Worm (Caenorhabditis elegans) whole organism, L1 larva: ENCODE measurements around the gene T24C4.5.

ENCODE experiments used
- C16A3.4 ChIP-seq: fragments of 150-350 bp; optimal IDR thresholded peaks from 2 replicates; lab custom pipeline; 2014; ENCODE audit warnings: missing biosample characterization, missing genetic modification characterization
- F16B12.6 ChIP-seq: fragments of 150-350 bp; optimal IDR thresholded peaks from 2 replicates; lab custom pipeline; 2014; ENCODE audit warnings: missing biosample characterization, missing genetic modification characterization
- aly-2 ChIP-seq: fragments of 150-350 bp; optimal IDR thresholded peaks from 2 replicates; lab custom pipeline; 2014; ENCODE audit warnings: missing biosample characterization, missing genetic modification characterization
- ama-1 ChIP-seq: fragments of 150-350 bp; optimal IDR thresholded peaks from 2 replicates; lab custom pipeline; 2014
- blmp-1 ChIP-seq: fragments of 150-350 bp; optimal IDR thresholded peaks from 2 replicates; lab custom pipeline; 2014; ENCODE audit warnings: missing biosample characterization, missing genetic modification characterization
- ceh-63 ChIP-seq: fragments of 200-800 bp; sonication (Bioruptor generic); optimal IDR thresholded peaks from 2 replicates; lab custom pipeline; 2018; ENCODE audit warnings: mild to moderate bottlenecking, missing genetic modification characterization, missing compliant biosample characterization
- ceh-8 ChIP-seq: fragments of 200-800 bp; sonication (Bioruptor generic); optimal IDR thresholded peaks from 2 replicates; lab custom pipeline; 2018; ENCODE audit warnings: mild to moderate bottlenecking, missing genetic modification characterization, moderate library complexity, missing compliant biosample characterization
- ceh-88 ChIP-seq: fragments of 200-800 bp; sonication (Bioruptor generic); IDR thresholded peaks from 2 replicates; pipeline ENCODE4 v1.3.6; 2022; ENCODE audit warnings: missing genetic modification characterization, missing compliant biosample characterization
- dpl-1 ChIP-seq, 3 experiments: fragments of 150-350 bp in 2 of 3; sonication (generic microtip) in 1 of 3; optimal IDR thresholded peaks; 2 replicates each; lab custom pipeline; 2014 to 2017; ENCODE audit warnings: missing biosample characterization in 3 of 3, missing genetic modification characterization in 3 of 3, missing genetic modification reagents in 3 of 3
- efl-1 ChIP-seq, 4 experiments: fragments of 150-350 bp; optimal IDR thresholded peaks in 3 of 4; peaks in 1 of 4; 1 replicate in 1 of 4; 2 replicates in 3 of 4; lab custom pipeline; 2014; ENCODE audit warnings: missing biosample characterization in 2 of 4, missing genetic modification characterization in 2 of 4, missing genetic modification reagents in 2 of 4
- egl-13 ChIP-seq: sonication (generic microtip); optimal IDR thresholded peaks from 2 replicates; lab custom pipeline; 2016; ENCODE audit warnings: missing genotype, missing genetic modification reagents, missing genetic modification characterization, missing compliant biosample characterization
- fkh-10 ChIP-seq: sonication (generic microtip); optimal IDR thresholded peaks from 2 replicates; lab custom pipeline; 2017; ENCODE audit warnings: missing biosample characterization, missing genetic modification reagents, missing genetic modification characterization
- fkh-4 ChIP-seq: sonication (generic microtip); optimal IDR thresholded peaks from 2 replicates; lab custom pipeline; 2016; ENCODE audit warnings: missing compliant biosample characterization, missing genetic modification characterization, borderline replicate concordance
- fkh-8 ChIP-seq: sonication (generic microtip); optimal IDR thresholded peaks from 2 replicates; lab custom pipeline; 2016; ENCODE audit warnings: mild to moderate bottlenecking, missing genetic modification characterization, missing compliant biosample characterization
- fos-1 ChIP-seq: fragments of 150-350 bp; optimal IDR thresholded peaks from 2 replicates; lab custom pipeline; 2014; ENCODE audit warnings: missing biosample characterization, missing genetic modification characterization
- grh-1 ChIP-seq: fragments of 200-800 bp; sonication (Bioruptor generic); IDR thresholded peaks from 2 replicates; pipeline ENCODE4 v1.3.6; 2022; ENCODE audit warnings: missing genetic modification reagents, missing genetic modification characterization, missing compliant biosample characterization
- hlh-17 ChIP-seq: fragments of 200-800 bp; sonication (Bioruptor generic); optimal IDR thresholded peaks from 2 replicates; lab custom pipeline; 2018; ENCODE audit warnings: missing genetic modification characterization, mild to moderate bottlenecking, missing compliant biosample characterization, moderate library complexity, borderline replicate concordance
- irx-1 ChIP-seq: sonication (generic microtip); optimal IDR thresholded peaks from 2 replicates; lab custom pipeline; 2016; ENCODE audit warnings: missing genetic modification characterization, missing compliant biosample characterization
- isw-1 ChIP-seq: fragments of 200-800 bp; sonication (Bioruptor generic); IDR thresholded peaks from 2 replicates; pipeline ENCODE4 v1.3.6; 2022; ENCODE audit warnings: missing genetic modification characterization, missing compliant biosample characterization
- jun-1 ChIP-seq: fragments of 150-350 bp; optimal IDR thresholded peaks from 2 replicates; lab custom pipeline; 2014; ENCODE audit warnings: missing biosample characterization, missing genetic modification reagents, missing genetic modification characterization
- lin-13 ChIP-seq: fragments of 150-350 bp; optimal IDR thresholded peaks from 2 replicates; lab custom pipeline; 2014; ENCODE audit warnings: missing biosample characterization, missing genetic modification reagents, missing genetic modification characterization
- lin-15B ChIP-seq: fragments of 150-350 bp; sonication (generic microtip); optimal IDR thresholded peaks from 3 replicates; lab custom pipeline; 2014; ENCODE audit warnings: missing biosample characterization, missing genetic modification characterization
- lin-35 ChIP-seq, 2 experiments: fragments of 150-350 bp; optimal IDR thresholded peaks; 2 replicates each; lab custom pipeline; 2014; ENCODE audit warnings: missing biosample characterization in 2 of 2, missing genetic modification characterization in 2 of 2, missing genetic modification reagents in 2 of 2
- lin-39 ChIP-seq: fragments of 150-350 bp; optimal IDR thresholded peaks from 2 replicates; lab custom pipeline; 2014; ENCODE audit warnings: missing biosample characterization, missing genetic modification reagents, missing genetic modification characterization
- lir-3 ChIP-seq: sonication (generic microtip); optimal IDR thresholded peaks from 2 replicates; lab custom pipeline; 2016; ENCODE audit warnings: mild to moderate bottlenecking, missing genetic modification characterization, moderate library complexity, missing compliant biosample characterization; ENCODE audit not compliant: poor library complexity
- lsy-2 ChIP-seq, 2 experiments: fragments of 150-350 bp; optimal IDR thresholded peaks; 2 replicates each; lab custom pipeline; 2014; ENCODE audit warnings: missing biosample characterization in 2 of 2, missing genetic modification characterization in 2 of 2
- mab-9 ChIP-seq: fragments of 200-800 bp; sonication (Bioruptor generic); IDR thresholded peaks from 2 replicates; pipeline ENCODE4 v1.3.6; 2022; ENCODE audit warnings: missing genetic modification reagents, missing genetic modification characterization, missing compliant biosample characterization
- mdl-1 ChIP-seq, 2 experiments: fragments of 150-350 bp; optimal IDR thresholded peaks; 2 replicates each; lab custom pipeline; 2014 to 2017; ENCODE audit warnings: missing biosample characterization in 2 of 2, missing genetic modification characterization in 2 of 2, inconsistent platforms in 1 of 2
- mep-1 ChIP-seq: fragments of 150-350 bp; optimal IDR thresholded peaks from 2 replicates; lab custom pipeline; 2014; ENCODE audit warnings: missing biosample characterization, missing genetic modification characterization
- nhr-20 ChIP-seq: sonication (generic microtip); optimal IDR thresholded peaks from 2 replicates; lab custom pipeline; 2016; ENCODE audit warnings: mild to moderate bottlenecking, missing genetic modification characterization, missing compliant biosample characterization
- nhr-47 ChIP-seq: sonication (generic microtip); optimal IDR thresholded peaks from 2 replicates; lab custom pipeline; 2016; ENCODE audit warnings: mild to moderate bottlenecking, missing genetic modification characterization, moderate library complexity, missing compliant biosample characterization
- nhr-71 ChIP-seq: sonication (generic microtip); optimal IDR thresholded peaks from 2 replicates; lab custom pipeline; 2016; ENCODE audit warnings: mild to moderate bottlenecking, missing genetic modification characterization, moderate library complexity, missing compliant biosample characterization
- nhr-77 ChIP-seq: fragments of 150-350 bp; optimal IDR thresholded peaks from 2 replicates; lab custom pipeline; 2014; ENCODE audit warnings: missing biosample characterization, missing genetic modification characterization
- nhr-84 ChIP-seq: sonication (generic microtip); optimal IDR thresholded peaks from 2 replicates; lab custom pipeline; 2017; ENCODE audit warnings: missing biosample characterization, missing genetic modification characterization
- nhr-85 ChIP-seq: sonication (generic microtip); peaks from one replicate; lab custom pipeline; 2016; ENCODE audit warnings: missing genetic modification characterization, inconsistent platforms, missing compliant biosample characterization
- pqm-1 ChIP-seq: sonication (generic microtip); optimal IDR thresholded peaks from 3 replicates; lab custom pipeline; 2017; ENCODE audit warnings: missing biosample characterization, missing genetic modification characterization
- rnt-1 ChIP-seq: sonication (generic microtip); optimal IDR thresholded peaks from 2 replicates; lab custom pipeline; 2016; ENCODE audit warnings: mild to moderate bottlenecking, missing genetic modification characterization, moderate library complexity, missing compliant biosample characterization
- skn-1 ChIP-seq: fragments of 150-350 bp; optimal IDR thresholded peaks from 2 replicates; lab custom pipeline; 2014; ENCODE audit warnings: missing biosample characterization, missing genetic modification characterization
- snpc-4 ChIP-seq: fragments of 150-350 bp; optimal IDR thresholded peaks from 2 replicates; lab custom pipeline; 2014; ENCODE audit warnings: missing biosample characterization, missing genetic modification characterization
- sup-37 ChIP-seq: fragments of 200-800 bp; sonication (Bioruptor generic); optimal IDR thresholded peaks from 2 replicates; lab custom pipeline; 2018; ENCODE audit warnings: mild to moderate bottlenecking, missing genetic modification characterization, missing compliant biosample characterization
- swsn-7 ChIP-seq: sonication (generic microtip); optimal IDR thresholded peaks from 2 replicates; lab custom pipeline; 2016; ENCODE audit warnings: missing genetic modification characterization, missing compliant biosample characterization
- tbx-2 ChIP-seq: sonication (generic microtip); optimal IDR thresholded peaks from 2 replicates; lab custom pipeline; 2016; ENCODE audit warnings: missing genetic modification characterization, missing compliant biosample characterization
- zag-1 ChIP-seq: fragments of 150-350 bp; optimal IDR thresholded peaks from 2 replicates; lab custom pipeline; 2014; ENCODE audit warnings: missing biosample characterization, missing genetic modification characterization
- ztf-11 ChIP-seq, 2 experiments: sonication (generic microtip); optimal IDR thresholded peaks; 2 replicates each; lab custom pipeline; 2016 to 2017; ENCODE audit warnings: missing genetic modification characterization in 2 of 2, missing biosample characterization in 1 of 2, missing compliant biosample characterization in 1 of 2

T24C4.5 gene

ce11 chrIII:895525-895924, 16.0 kb upstream of the T24C4.5 start, which contains the start of the genes ztf-18 and F23H11.2:
Gene ztf-18, minus strand, starts transcription at chrIII:895712.
Gene F23H11.2, plus strand, starts transcription at chrIII:895747.
- TF ChIP-seq efl-1 (optimal IDR thresholded peaks at IDR 0.05; lab: Kevin White, UChicago) (no peak), efl-1 (GFP tag; optimal IDR thresholded peaks at IDR 0.05 in 1 of 2; lab: Kevin White, UChicago) (peak; percentile 10 to 71), lin-15B (tag; lab: Kevin White, UChicago) (peak; percentile 1), sup-37 (no peak), dpl-1 (GFP tag; optimal IDR thresholded peaks at IDR 0.05; lab: Kevin White, UChicago) (peak in 2 of 3 experiments; percentile 7 to 18), hlh-17 (GFP tag; lab: Kevin White, UChicago) (no peak), mab-9 (GFP tag; lab: Robert Waterston, UW) (no peak), lin-35 (GFP tag; optimal IDR thresholded peaks at IDR 0.05; lab: Kevin White, UChicago) (peak in 1 of 2 experiments; percentile 43), blmp-1 (tag; lab: Kevin White, UChicago) (peak; percentile 37), ceh-88 (GFP tag; lab: Robert Waterston, UW) (no peak), irx-1 (tag; lab: Kevin White, UChicago) (no peak)

- TF ChIP-seq lin-35 (GFP tag; optimal IDR thresholded peaks at IDR 0.05; lab: Kevin White, UChicago) (peak in 1 of 2 experiments; percentile 10), ztf-11 (tag; optimal IDR thresholded peaks at IDR 0.05; lab: Kevin White, UChicago) (no peak), lin-39 (tag; lab: Kevin White, UChicago) (no peak), ceh-88 (GFP tag; lab: Robert Waterston, UW) (no peak), fkh-10 (GFP tag; lab: Kevin White, UChicago) (no peak)
These were observed 11.5 kb upstream of the T24C4.5 start, which contains the start of gene T24C4.10 for ce11 chrIII:891014-891413. Gene T24C4.10, minus strand, starts transcription at chrIII:891243.

ce11 chrIII:888983-889549, 9.5 kb upstream of the T24C4.5 start:
- TF ChIP-seq nhr-85 (tag; lab: Kevin White, UChicago) (peak; percentile 7), pqm-1 (tag; lab: Kevin White, UChicago) (no peak), rnt-1 (tag; lab: Kevin White, UChicago) (no peak), F16B12.6 (tag; lab: Kevin White, UChicago) (no peak), ama-1 (lab: Kevin White, UChicago) (no peak), dpl-1 (GFP tag; optimal IDR thresholded peaks at IDR 0.05; lab: Kevin White, UChicago) (peak in 1 of 3 experiments; percentile 45), fos-1 (tag; lab: Kevin White, UChicago) (no peak), skn-1 (tag; lab: Kevin White, UChicago) (peak; percentile 0), fkh-4 (tag; lab: Kevin White, UChicago) (no peak), efl-1 (optimal IDR thresholded peaks at IDR 0.05; lab: Kevin White, UChicago) (peak in 1 of 2 experiments; percentile 7), efl-1 (GFP tag; optimal IDR thresholded peaks at IDR 0.05 in 1 of 2; lab: Kevin White, UChicago) (peak; percentile 16 to 28), lsy-2 (tag; optimal IDR thresholded peaks at IDR 0.05; lab: Kevin White, UChicago) (peak; percentile 49 to 73), fkh-8 (peak; percentile 59), C16A3.4 (no peak), nhr-47 (tag; lab: Kevin White, UChicago) (peak; percentile 1), aly-2 (tag; lab: Kevin White, UChicago) (no peak), grh-1 (GFP tag; lab: Robert Waterston, UW) (no peak), nhr-20 (no peak), isw-1 (GFP tag; lab: Robert Waterston, UW) (no peak), mdl-1 (tag; optimal IDR thresholded peaks at IDR 0.05; lab: Kevin White, UChicago) (peak in 1 of 2 experiments; percentile 1), egl-13 (tag; lab: Kevin White, UChicago) (peak; percentile 29), nhr-71 (peak; percentile 37), zag-1 (tag; lab: Kevin White, UChicago) (no peak)

ce11 chrIII:887874-888299, 8.4 kb upstream of the T24C4.5 start:
- TF ChIP-seq nhr-84 (tag; lab: Kevin White, UChicago) (no peak), lir-3 (tag; lab: Kevin White, UChicago) (peak; percentile 40), ceh-63 (peak; percentile 2), mep-1 (tag; lab: Kevin White, UChicago) (peak; percentile 59), nhr-85 (tag; lab: Kevin White, UChicago) (peak; percentile 84), lin-13 (GFP tag; lab: Kevin White, UChicago) (no peak), nhr-20 (peak; percentile 73), snpc-4 (tag; lab: Kevin White, UChicago) (no peak), sup-37 (no peak), rnt-1 (tag; lab: Kevin White, UChicago) (peak; percentile 75), tbx-2 (tag; lab: Kevin White, UChicago) (peak; percentile 77), egl-13 (tag; lab: Kevin White, UChicago) (peak; percentile 79), ceh-8 (GFP tag; lab: Kevin White, UChicago) (no peak), nhr-77 (tag; lab: Kevin White, UChicago) (peak; percentile 40), mdl-1 (tag; optimal IDR thresholded peaks at IDR 0.05; lab: Kevin White, UChicago) (peak; percentile 55 to 69), lin-15B (tag; lab: Kevin White, UChicago) (peak; percentile 26), ama-1 (lab: Kevin White, UChicago) (no peak), F16B12.6 (tag; lab: Kevin White, UChicago) (peak; percentile 4), swsn-7 (tag; lab: Kevin White, UChicago) (peak; percentile 86), ztf-11 (tag; optimal IDR thresholded peaks at IDR 0.05; lab: Kevin White, UChicago) (peak in 1 of 2 experiments; percentile 60), jun-1 (peak; percentile 77)
